Fruit fly (Drosophila melanogaster): Measurements from ENCODE around the gene CG42846.

The CG42846 gene

dm6 chr3L:247482-248225 lies 16.2 kb upstream of the CG42846 start, which contains the start of gene mthl14 (continued):
- TF ChIP-seq Dll (GFP tag; IDR thresholded peaks at IDR 0.05; ENCODE audit: partially characterized antibody) (no peak), bigmax (GFP tag; optimal IDR thresholded peaks at IDR 0.05) (no peak), CG15479 (GFP tag; optimal IDR thresholded peaks at IDR 0.05) (peak; percentile 37), amos (GFP tag; IDR thresholded peaks at IDR 0.05; ENCODE audit: partially characterized antibody) (no peak), lbe (GFP tag; optimal IDR thresholded peaks at IDR 0.05) (no peak), mld (GFP tag; IDR thresholded peaks at IDR 0.05; ENCODE audit: partially characterized antibody) (no peak), unc-4 (GFP tag; IDR thresholded peaks at IDR 0.05; ENCODE audit: partially characterized antibody) (no peak), Lhr (GFP tag; optimal IDR thresholded peaks at IDR 0.05) (peak; percentile 3), gsb (GFP tag; IDR thresholded peaks at IDR 0.05) (no peak), Opbp (GFP tag; IDR thresholded peaks at IDR 0.05; ENCODE audit: partially characterized antibody) (no peak), CG11695 (GFP tag; IDR thresholded peaks at IDR 0.05) (no peak), Gug (GFP tag; IDR thresholded peaks at IDR 0.05) (no peak), z (GFP tag; IDR thresholded peaks at IDR 0.05) (no peak), GATAe (GFP tag; conservative IDR thresholded peaks at IDR 0.05) (peak; percentile 63; the same call in 1 of the 2 replicates), E2f1 (GFP tag; IDR thresholded peaks at IDR 0.05) (no peak), B-H1 (GFP tag; IDR thresholded peaks at IDR 0.05) (no peak), gsb-n (tag; optimal IDR thresholded peaks at IDR 0.05) (no peak), ranshi (GFP tag; IDR thresholded peaks at IDR 0.05) (no peak), esg (GFP tag; conservative IDR thresholded peaks at IDR 0.05) (no peak), CG34376 (GFP tag; optimal IDR thresholded peaks at IDR 0.05) (peak; percentile 77), CG3065 (GFP tag; optimal IDR thresholded peaks at IDR 0.05) (no peak), CG11723 (GFP tag; optimal IDR thresholded peaks at IDR 0.05) (no peak), odd (GFP tag; optimal IDR thresholded peaks at IDR 0.05) (peak; percentile 25), peb (GFP tag; IDR thresholded peaks at IDR 0.05) (no peak), CG4282 (GFP tag; optimal IDR thresholded peaks at IDR 0.05) (no peak), aop (GFP tag; IDR thresholded peaks at IDR 0.05) (no peak), NC2β (GFP tag; optimal IDR thresholded peaks at IDR 0.05) (peak; percentile 11), chm (GFP tag; IDR thresholded peaks at IDR 0.05) (no peak), stwl (tag; optimal IDR thresholded peaks at IDR 0.05) (peak; percentile 23), mirr (GFP tag; optimal IDR thresholded peaks at IDR 0.05) (peak; percentile 84), Lpt (GFP tag; optimal IDR thresholded peaks at IDR 0.05) (no peak), exex (tag; optimal IDR thresholded peaks at IDR 0.05) (peak; percentile 92), tio (GFP tag; optimal IDR thresholded peaks at IDR 0.05) (no peak), Ptx1 (GFP tag; IDR thresholded peaks at IDR 0.05) (no peak), CG9876 (GFP tag; optimal IDR thresholded peaks at IDR 0.05) (no peak), pho (GFP tag; optimal IDR thresholded peaks at IDR 0.05) (no peak), CG12942 (GFP tag; optimal IDR thresholded peaks at IDR 0.05) (no peak), rib (GFP tag; IDR thresholded peaks at IDR 0.05) (no peak), CG3281 (GFP tag; optimal IDR thresholded peaks at IDR 0.05) (peak; percentile 1), pros (GFP tag; optimal IDR thresholded peaks at IDR 0.05) (peak; percentile 31), CG7928 (GFP tag; optimal IDR thresholded peaks at IDR 0.05) (peak; percentile 45), CG33557 (GFP tag; optimal IDR thresholded peaks at IDR 0.05) (peak; percentile 27), CG14710 (tag; optimal IDR thresholded peaks at IDR 0.05) (no peak), ken (GFP tag; IDR thresholded peaks at IDR 0.05) (no peak), CG9727 (GFP tag; optimal IDR thresholded peaks at IDR 0.05) (no peak), schlank (tag; optimal IDR thresholded peaks at IDR 0.05) (no peak), CG15601 (tag; optimal IDR thresholded peaks at IDR 0.05) (peak; percentile 50), CG11560 (tag; IDR thresholded peaks at IDR 0.05) (no peak), ftz-f1 (GFP tag; optimal IDR thresholded peaks at IDR 0.05) (no peak), CG13123 (GFP tag; optimal IDR thresholded peaks at IDR 0.05) (no peak)

Data from whole organism, embryonic.